Fruit fly (Drosophila melanogaster): ENCODE measurements around the gene CG11050.

CG11050 gene

dm6 chr2L:6561463-6562357 lies 49.1 kb upstream of the CG11050 start, which contains the start of the genes Trmt6 and Ent2 (continued):
- TF ChIP-seq ey (GFP tag; optimal IDR thresholded peaks at IDR 0.05) (peak; percentile 97), lola (GFP tag; optimal IDR thresholded peaks at IDR 0.05) (no peak), tai (GFP tag; optimal IDR thresholded peaks at IDR 0.05) (no peak)

dm6 chr2L:6562358-6562687 lies 48.5 kb upstream of the CG11050 start:
- TF ChIP-seq Abd-B (GFP tag; optimal IDR thresholded peaks at IDR 0.05), result no peak
- TF ChIP-seq h (GFP tag; optimal IDR thresholded peaks at IDR 0.05), result no peak
- TF ChIP-seq fru (GFP tag; optimal IDR thresholded peaks at IDR 0.05), result no peak
- no peak for TF ChIP-seq CG32264 (GFP tag; optimal IDR thresholded peaks at IDR 0.05)
- no peak for TF ChIP-seq CrebA (GFP tag; optimal IDR thresholded peaks at IDR 0.05; ENCODE audit: borderline replicate concordance)
- TF ChIP-seq HLH106 (tag; optimal IDR thresholded peaks at IDR 0.05), result no peak
- no peak for TF ChIP-seq OdsH (GFP tag; optimal IDR thresholded peaks at IDR 0.05)
- TF ChIP-seq sv (GFP tag; optimal IDR thresholded peaks at IDR 0.05), result no peak
- TF ChIP-seq foxo (GFP tag; optimal IDR thresholded peaks at IDR 0.05), result no peak
- no peak for TF ChIP-seq Hr83 (GFP tag; optimal IDR thresholded peaks at IDR 0.05; ENCODE audit: poor library complexity, severe bottlenecking)
- no peak for TF ChIP-seq sage (GFP tag; optimal IDR thresholded peaks at IDR 0.05)
- TF ChIP-seq jim (GFP tag; optimal IDR thresholded peaks at IDR 0.05), result no peak
- TF ChIP-seq usp (GFP tag; optimal IDR thresholded peaks at IDR 0.05), result no peak
- TF ChIP-seq Rel (GFP tag; optimal IDR thresholded peaks at IDR 0.05), result no peak
- TF ChIP-seq Rel (tag; optimal IDR thresholded peaks at IDR 0.05), result no peak
- no peak for TF ChIP-seq psq (GFP tag; optimal IDR thresholded peaks at IDR 0.05)
- no peak for TF ChIP-seq br (GFP tag; optimal IDR thresholded peaks at IDR 0.05)
- no peak for TF ChIP-seq N (GFP tag; optimal IDR thresholded peaks at IDR 0.05)
- no peak for TF ChIP-seq Hr78 (GFP tag; optimal IDR thresholded peaks at IDR 0.05)
- TF ChIP-seq Vsx2 (GFP tag; optimal IDR thresholded peaks at IDR 0.05; ENCODE audit: partially characterized antibody), result no peak
- no peak for TF ChIP-seq Myc (optimal IDR thresholded peaks at IDR 0.05)

- TF ChIP-seq fru (GFP tag; optimal IDR thresholded peaks at IDR 0.05) (no peak), Mio (GFP tag; optimal IDR thresholded peaks at IDR 0.05) (no peak), Hnf4 (GFP tag; optimal IDR thresholded peaks at IDR 0.05) (no peak), br (GFP tag; optimal IDR thresholded peaks at IDR 0.05) (no peak), dsf (GFP tag; optimal IDR thresholded peaks at IDR 0.05; ENCODE audit: borderline replicate concordance) (no peak), CrebA (GFP tag; optimal IDR thresholded peaks at IDR 0.05; ENCODE audit: borderline replicate concordance) (no peak), lola (GFP tag; optimal IDR thresholded peaks at IDR 0.05) (no peak)
Measured at dm6 chr2L:6564955-6565354, 45.9 kb upstream of the CG11050 start.

dm6 chr2L:6566020-6566687 lies 44.7 kb upstream of the CG11050 start, which contains the start of gene CG13766:
Gene CG13766, minus strand, starts transcription at chr2L:6566181.
- TF ChIP-seq brk (GFP tag; optimal IDR thresholded peaks at IDR 0.05) (no peak), rgr (GFP tag; optimal IDR thresholded peaks at IDR 0.05) (no peak)

- no peak for TF ChIP-seq Sp1 (GFP tag; optimal IDR thresholded peaks at IDR 0.05)
- TF ChIP-seq usp (GFP tag; optimal IDR thresholded peaks at IDR 0.05), result no peak
- no peak for TF ChIP-seq jim (GFP tag; optimal IDR thresholded peaks at IDR 0.05)
- TF ChIP-seq psq (GFP tag; optimal IDR thresholded peaks at IDR 0.05), result no peak
- TF ChIP-seq Hr83 (GFP tag; optimal IDR thresholded peaks at IDR 0.05; ENCODE audit: poor library complexity, severe bottlenecking), result no peak
- TF ChIP-seq h (GFP tag; optimal IDR thresholded peaks at IDR 0.05), result no peak
- TF ChIP-seq rgr (GFP tag; optimal IDR thresholded peaks at IDR 0.05), result no peak
- TF ChIP-seq N (GFP tag; optimal IDR thresholded peaks at IDR 0.05), result no peak
- TF ChIP-seq foxo (GFP tag; optimal IDR thresholded peaks at IDR 0.05), result no peak
- TF ChIP-seq tai (GFP tag; optimal IDR thresholded peaks at IDR 0.05), result no peak
- no peak for TF ChIP-seq Hnf4 (GFP tag; optimal IDR thresholded peaks at IDR 0.05)
- no peak for TF ChIP-seq GATAd (GFP tag; optimal IDR thresholded peaks at IDR 0.05)
- no peak for TF ChIP-seq CrebA (GFP tag; optimal IDR thresholded peaks at IDR 0.05; ENCODE audit: borderline replicate concordance)
- TF ChIP-seq CG32264 (GFP tag; optimal IDR thresholded peaks at IDR 0.05), result no peak
- no peak for TF ChIP-seq lola (GFP tag; optimal IDR thresholded peaks at IDR 0.05)
Measured at dm6 chr2L:6579045-6579444, 31.8 kb upstream of the CG11050 start.

Data from whole organism, wandering third instar larva.